Fruit fly (Drosophila melanogaster): ENCODE data around the gene Zaf1.

dm6 chr3R:11618879-11619278 lies 6.6 kb downstream of the Zaf1 start:
- no peak for TF ChIP-seq usp (GFP tag; optimal IDR thresholded peaks at IDR 0.05)
- no peak for TF ChIP-seq psq (optimal IDR thresholded peaks at IDR 0.05)
- TF ChIP-seq CG8478 (optimal IDR thresholded peaks at IDR 0.05) = no peak
- no peak for TF ChIP-seq pan (optimal IDR thresholded peaks at IDR 0.05)
- no peak for TF ChIP-seq Dll (optimal IDR thresholded peaks at IDR 0.05)
- no peak for TF ChIP-seq EcR (GFP tag; optimal IDR thresholded peaks at IDR 0.05)
